Fruit fly (Drosophila melanogaster) whole organism, embryonic: Measurements from ENCODE around the gene Usp1.

Source experiments
- CG10267 ChIP-seq: fragments of 200-800 bp; sonication (Bioruptor generic); optimal IDR thresholded peaks from 2 replicates; lab custom pipeline; 2018; ENCODE audit warnings: missing biosample characterization, mild to moderate bottlenecking, missing genetic modification characterization, moderate library complexity
- CG10543 ChIP-seq: fragments of 200-800 bp; sonication (Bioruptor generic); optimal IDR thresholded peaks from 3 replicates; lab custom pipeline; 2017; ENCODE audit warnings: missing biosample characterization, mild to moderate bottlenecking, missing genetic modification characterization, moderate library complexity
- CG10959 ChIP-seq: fragments of 200-800 bp; sonication (Bioruptor generic); IDR thresholded peaks from 2 replicates; pipeline ENCODE4 v1.3.6; 2022; ENCODE audit warnings: missing biosample characterization, missing genetic modification characterization
- CG12659 ChIP-seq: fragments of 200-800 bp; sonication (Bioruptor generic); optimal IDR thresholded peaks from 3 replicates; lab custom pipeline; 2017; ENCODE audit warnings: mild to moderate bottlenecking, missing biosample characterization, missing genetic modification reagents, missing genetic modification characterization
- CG14710 ChIP-seq: fragments of 200-800 bp; sonication (Bioruptor generic); optimal IDR thresholded peaks from 3 replicates; lab custom pipeline; 2019; ENCODE audit warnings: missing biosample characterization, mild to moderate bottlenecking, missing genetic modification characterization, moderate library complexity
- CG15696 ChIP-seq: fragments of 200-800 bp; sonication (Bioruptor generic); optimal IDR thresholded peaks from 2 replicates; lab custom pipeline; 2019; ENCODE audit warnings: missing biosample characterization, mild to moderate bottlenecking, missing genetic modification characterization, moderate library complexity
- CG2712 ChIP-seq: fragments of 200-800 bp; optimal IDR thresholded peaks from 3 replicates; lab custom pipeline; 2019; ENCODE audit warnings: missing biosample characterization, mild to moderate bottlenecking, missing genetic modification characterization, moderate library complexity
- CG31441 ChIP-seq: fragments of 200-800 bp; sonication (Bioruptor generic); IDR thresholded peaks from 2 replicates; pipeline ENCODE4 v1.3.6; 2022; ENCODE audit warnings: missing biosample characterization, missing genetic modification characterization
- CG32767 ChIP-seq: fragments of 200-800 bp; sonication (Bioruptor generic); IDR thresholded peaks from 2 replicates; pipeline ENCODE4 v1.3.6; 2022; ENCODE audit warnings: missing biosample characterization, missing genetic modification characterization
- CG33213 ChIP-seq: fragments of 200-800 bp; sonication (Bioruptor generic); optimal IDR thresholded peaks from 3 replicates; lab custom pipeline; 2016; ENCODE audit warnings: missing biosample characterization, missing genetic modification characterization
- CG33557 ChIP-seq: fragments of 200-800 bp; sonication (Bioruptor generic); optimal IDR thresholded peaks from 2 replicates; lab custom pipeline; 2019; ENCODE audit warnings: missing biosample characterization, mild to moderate bottlenecking, missing genetic modification characterization, moderate library complexity
- CG34422 ChIP-seq: fragments of 200-800 bp; sonication (Bioruptor generic); IDR thresholded peaks from 3 replicates; pipeline ENCODE4 v1.3.6; 2022; ENCODE audit warnings: missing biosample characterization, missing genetic modification characterization
- CG3995 ChIP-seq: fragments of 200-800 bp; sonication (Bioruptor generic); optimal IDR thresholded peaks from 3 replicates; lab custom pipeline; 2016; ENCODE audit warnings: missing biosample characterization, missing genetic modification characterization
- CG6765 ChIP-seq: fragments of 200-800 bp; sonication (Bioruptor generic); optimal IDR thresholded peaks from 3 replicates; lab custom pipeline; 2017; ENCODE audit warnings: missing biosample characterization, mild to moderate bottlenecking, missing genetic modification characterization
- CG7745 ChIP-seq: fragments of 200-800 bp; sonication (Bioruptor generic); optimal IDR thresholded peaks from 2 replicates; lab custom pipeline; 2018; ENCODE audit warnings: missing biosample characterization, mild to moderate bottlenecking, missing genetic modification characterization, moderate library complexity
- CG8765 ChIP-seq: fragments of 200-800 bp; sonication (Bioruptor generic); IDR thresholded peaks from 2 replicates; pipeline ENCODE4 v1.3.6; 2022; ENCODE audit warnings: missing biosample characterization, missing genetic modification characterization
- CG9727 ChIP-seq: fragments of 200-800 bp; sonication (Bioruptor generic); optimal IDR thresholded peaks from 3 replicates; lab custom pipeline; 2017; ENCODE audit warnings: missing biosample characterization, mild to moderate bottlenecking, missing genetic modification characterization
- D ChIP-seq, 2 experiments: fragments of 200-800 bp in 1 of 2; fragments of >200 bp in 1 of 2; sonication (Bioruptor generic) in 1 of 2; optimal IDR thresholded peaks; 2 replicates in 1 of 2; 3 replicates in 1 of 2; lab custom pipeline; 2017; ENCODE audit warnings: mild to moderate bottlenecking in 1 of 2, missing biosample characterization in 1 of 2, missing genetic modification characterization in 1 of 2, missing genetic modification reagents in 1 of 2
- D19A ChIP-seq: fragments of 200-800 bp; optimal IDR thresholded peaks from 3 replicates; lab custom pipeline; 2019; ENCODE audit warnings: missing biosample characterization, mild to moderate bottlenecking, missing genetic modification characterization, moderate library complexity
- Doc3 ChIP-seq: fragments of 200-800 bp; sonication (Bioruptor generic); IDR thresholded peaks from 3 replicates; pipeline ENCODE4 v1.3.6; 2022; ENCODE audit warnings: missing biosample characterization, missing genetic modification characterization; ENCODE audit not compliant: partially characterized antibody
- HLHmδ ChIP-seq: fragments of 200-800 bp; sonication (Bioruptor generic); optimal IDR thresholded peaks from 2 replicates; lab custom pipeline; 2018; ENCODE audit warnings: missing biosample characterization, mild to moderate bottlenecking, missing genetic modification characterization, moderate library complexity
- Hand ChIP-seq: fragments of 200-800 bp; sonication (Bioruptor generic); optimal IDR thresholded peaks from 2 replicates; lab custom pipeline; 2017; ENCODE audit warnings: mild to moderate bottlenecking, missing biosample characterization, missing genetic modification reagents, missing genetic modification characterization
- Hr3 ChIP-seq: fragments of 200-800 bp; sonication (Bioruptor generic); optimal IDR thresholded peaks from 3 replicates; lab custom pipeline; 2016; ENCODE audit warnings: missing biosample characterization, missing genetic modification characterization
- Rx ChIP-seq: fragments of 200-800 bp; sonication (Bioruptor generic); IDR thresholded peaks from 2 replicates; pipeline ENCODE4 v1.3.6; 2022; ENCODE audit warnings: missing biosample characterization, missing genetic modification characterization
- Sox102F ChIP-seq: fragments of 200-800 bp; sonication (Bioruptor generic); optimal IDR thresholded peaks from 2 replicates; lab custom pipeline; 2018; ENCODE audit warnings: missing biosample characterization, mild to moderate bottlenecking, missing genetic modification characterization, moderate library complexity
- Stat92E ChIP-seq, 3 experiments: fragments of >200 bp in 2 of 3; fragments of 200-800 bp in 1 of 3; sonication (Bioruptor generic) in 1 of 3; optimal IDR thresholded peaks; 2 replicates each; lab custom pipeline; 2017 to 2019; ENCODE audit warnings: missing biosample characterization in 3 of 3, missing genetic modification characterization in 3 of 3, mild to moderate bottlenecking in 1 of 3, moderate library complexity in 1 of 3
- TFAM ChIP-seq: fragments of 200-800 bp; sonication (Bioruptor generic); optimal IDR thresholded peaks from 2 replicates; lab custom pipeline; 2017; ENCODE audit warnings: missing biosample characterization, missing genetic modification characterization, inconsistent platforms
- ara ChIP-seq: fragments of 200-800 bp; sonication (Bioruptor generic); IDR thresholded peaks from 2 replicates; pipeline ENCODE4 v1.3.6; 2022; ENCODE audit warnings: missing biosample characterization, missing genetic modification characterization
- cato ChIP-seq: fragments of 200-800 bp; sonication (Bioruptor generic); optimal IDR thresholded peaks from 2 replicates; lab custom pipeline; 2016; ENCODE audit warnings: missing biosample characterization, missing genetic modification characterization, borderline replicate concordance
- cg ChIP-seq: fragments of 200-800 bp; sonication (Bioruptor generic); optimal IDR thresholded peaks from 3 replicates; lab custom pipeline; 2019; ENCODE audit warnings: missing biosample characterization, mild to moderate bottlenecking, missing genetic modification characterization, moderate library complexity
- crol ChIP-seq: fragments of 200-800 bp; sonication (Bioruptor generic); IDR thresholded peaks from 2 replicates; pipeline ENCODE4 v1.3.6; 2022; ENCODE audit warnings: missing biosample characterization, missing genetic modification characterization
- dmrt11E ChIP-seq: fragments of 200-800 bp; sonication (Bioruptor generic); optimal IDR thresholded peaks from 3 replicates; lab custom pipeline; 2018; ENCODE audit warnings: missing biosample characterization, mild to moderate bottlenecking, missing genetic modification characterization, moderate library complexity
- dysf ChIP-seq: fragments of 200-800 bp; sonication (Bioruptor generic); IDR thresholded peaks from 3 replicates; pipeline ENCODE4 v1.3.6; 2022; ENCODE audit warnings: missing biosample characterization, missing genetic modification characterization
- exex ChIP-seq: fragments of 200-800 bp; sonication (Bioruptor generic); optimal IDR thresholded peaks from 4 replicates; lab custom pipeline; 2018; ENCODE audit warnings: missing biosample characterization, mild to moderate bottlenecking, missing genetic modification characterization, moderate library complexity
- fu2 ChIP-seq: fragments of 200-800 bp; sonication (Bioruptor generic); optimal IDR thresholded peaks from 2 replicates; lab custom pipeline; 2016; ENCODE audit warnings: missing biosample characterization, missing genetic modification characterization
- gcm ChIP-seq: fragments of 200-800 bp; sonication (Bioruptor generic); optimal IDR thresholded peaks from 2 replicates; lab custom pipeline; 2019; ENCODE audit warnings: missing biosample characterization, mild to moderate bottlenecking, missing genetic modification characterization, moderate library complexity
- gem ChIP-seq: fragments of 200-800 bp; sonication (Bioruptor generic); optimal IDR thresholded peaks from 2 replicates; lab custom pipeline; 2019; ENCODE audit warnings: missing biosample characterization, mild to moderate bottlenecking, missing genetic modification characterization, moderate library complexity
- gfzf ChIP-seq: fragments of 200-800 bp; sonication (Bioruptor generic); optimal IDR thresholded peaks from 2 replicates; lab custom pipeline; 2016; ENCODE audit warnings: missing biosample characterization, mild to moderate bottlenecking, missing genetic modification characterization, moderate library complexity
- jumu ChIP-seq: fragments of 200-800 bp; sonication (Bioruptor generic); optimal IDR thresholded peaks from 3 replicates; lab custom pipeline; 2016; ENCODE audit warnings: missing biosample characterization, missing genetic modification characterization
- kni ChIP-seq: fragments of 200-800 bp; sonication (Bioruptor generic); optimal IDR thresholded peaks from 3 replicates; lab custom pipeline; 2017; ENCODE audit warnings: mild to moderate bottlenecking, missing biosample characterization, missing genetic modification reagents, missing genetic modification characterization
- lab ChIP-seq: fragments of 200-800 bp; sonication (Bioruptor generic); optimal IDR thresholded peaks from 3 replicates; lab custom pipeline; 2017; ENCODE audit warnings: missing biosample characterization, missing genetic modification characterization, mild to moderate bottlenecking, moderate library complexity, missing genetic modification reagents
- luna ChIP-seq: fragments of 200-800 bp; sonication (Bioruptor generic); optimal IDR thresholded peaks from 2 replicates; lab custom pipeline; 2016; ENCODE audit warnings: missing biosample characterization, missing genetic modification characterization
- odd ChIP-seq: fragments of 200-800 bp; sonication (Bioruptor generic); optimal IDR thresholded peaks from 2 replicates; lab custom pipeline; 2017; ENCODE audit warnings: missing biosample characterization, mild to moderate bottlenecking, missing genetic modification characterization
- phol ChIP-seq: fragments of 200-800 bp; sonication (Bioruptor generic); optimal IDR thresholded peaks from 3 replicates; lab custom pipeline; 2018; ENCODE audit warnings: missing biosample characterization, mild to moderate bottlenecking, missing genetic modification characterization, moderate library complexity
- pnt ChIP-seq: fragments of 200-800 bp; sonication (Bioruptor generic); optimal IDR thresholded peaks from 3 replicates; lab custom pipeline; 2016; ENCODE audit warnings: missing biosample characterization, missing genetic modification characterization
- prd ChIP-seq, 3 experiments: fragments of >200 bp in 2 of 3; fragments of 200-800 bp in 1 of 3; sonication (Bioruptor generic) in 1 of 3; optimal IDR thresholded peaks in 2 of 3; IDR thresholded peaks in 1 of 3; 2 replicates in 2 of 3; 3 replicates in 1 of 3; pipeline versions ENCODE4 v1.3.6 to Lab custom; 2017 to 2022; ENCODE audit warnings: missing biosample characterization in 1 of 3, missing genetic modification characterization in 1 of 3
- ranshi ChIP-seq: fragments of 200-800 bp; sonication (Bioruptor generic); IDR thresholded peaks from 2 replicates; pipeline ENCODE4 v1.3.6; 2022; ENCODE audit warnings: missing biosample characterization, missing genetic modification characterization
- sens ChIP-seq: fragments of 200-800 bp; sonication (Bioruptor generic); peaks from one replicate; lab custom pipeline; 2016; ENCODE audit warnings: missing biosample characterization, missing genetic modification characterization
- seq ChIP-seq: fragments of 200-800 bp; sonication (Bioruptor generic); IDR thresholded peaks from 2 replicates; pipeline ENCODE4 v1.3.6; 2022; ENCODE audit warnings: missing biosample characterization, missing genetic modification characterization
- zf30C ChIP-seq: fragments of 200-800 bp; sonication (Bioruptor generic); optimal IDR thresholded peaks from 3 replicates; lab custom pipeline; 2018; ENCODE audit warnings: missing biosample characterization, mild to moderate bottlenecking, missing genetic modification characterization

Usp1 gene

dm6 chr3R:29266607-29267006 is 37.6 kb downstream of the Usp1 start (continued):
- peak; percentile 71 for TF ChIP-seq CG15696 (tag; lab: Kevin White, UChicago)
- TF ChIP-seq CG8765 (GFP tag; lab: Robert Waterston, UW) = peak; percentile 27; the same call in 1 of the 2 replicates
- TF ChIP-seq CG6765 = no peak
- no peak for TF ChIP-seq odd (GFP tag; lab: Kevin White, UChicago)
- no peak for TF ChIP-seq kni (GFP tag; lab: Kevin White, UChicago)
- no peak for TF ChIP-seq jumu
- TF ChIP-seq ranshi = no peak
- TF ChIP-seq seq (GFP tag; lab: Robert Waterston, UW) = no peak
- no peak for TF ChIP-seq ara
- peak; percentile 42 for TF ChIP-seq CG9727
- TF ChIP-seq Hr3 (GFP tag; lab: Kevin White, UChicago) = no peak
- no peak for TF ChIP-seq gfzf (GFP tag; lab: Kevin White, UChicago)
- TF ChIP-seq CG10267 (tag; lab: Kevin White, UChicago) = peak; percentile 40
- peak; percentile 20 for TF ChIP-seq gem
- peak; percentile 54 for TF ChIP-seq CG2712
- TF ChIP-seq cg (GFP tag; lab: Kevin White, UChicago) = no peak
- peak; percentile 39 for TF ChIP-seq CG14710 (tag; lab: Kevin White, UChicago)
- no peak for TF ChIP-seq pnt (GFP tag; lab: Kevin White, UChicago)
- no peak for TF ChIP-seq Doc3 (GFP tag; lab: Robert Waterston, UW)
- TF ChIP-seq phol (tag; lab: Kevin White, UChicago) = peak; percentile 29
- no peak for TF ChIP-seq CG12659
- TF ChIP-seq CG33213 (GFP tag; lab: Kevin White, UChicago) = no peak
- 0 out of 2 replicates have a peak, but pooled peaks have one; percentile 30 for TF ChIP-seq CG31441 (GFP tag; lab: Robert Waterston, UW)
- TF ChIP-seq dmrt11E = peak; percentile 46
- no peak for TF ChIP-seq Rx (GFP tag; lab: Robert Waterston, UW)
- TF ChIP-seq CG32767 (GFP tag; lab: Robert Waterston, UW) = no peak
- TF ChIP-seq CG10959 (GFP tag; lab: Robert Waterston, UW) = 0 out of 2 replicates have a peak, but pooled peaks have one; percentile 24
- TF ChIP-seq lab (GFP tag; lab: Kevin White, UChicago) = no peak
- no peak for TF ChIP-seq D (optimal IDR thresholded peaks at IDR 0.05; lab: Kevin White, UChicago)
- TF ChIP-seq D (GFP tag; optimal IDR thresholded peaks at IDR 0.05; lab: Kevin White, UChicago) = peak; percentile 24
- TF ChIP-seq luna (GFP tag; lab: Kevin White, UChicago) = no peak
- TF ChIP-seq zf30C (GFP tag; lab: Kevin White, UChicago) = peak; percentile 69
- no peak for TF ChIP-seq fu2 (GFP tag; lab: Kevin White, UChicago)
- TF ChIP-seq Sox102F (GFP tag; lab: Kevin White, UChicago) = no peak
- peak; percentile 19 for TF ChIP-seq D19A
- no peak for TF ChIP-seq CG34422 (GFP tag; lab: Robert Waterston, UW)
- no peak for TF ChIP-seq Hand (GFP tag; lab: Kevin White, UChicago)
- no peak for TF ChIP-seq prd (optimal IDR thresholded peaks at IDR 0.05; lab: Kevin White, UChicago)
- peak; percentile 60; the same call in 2 of the 3 replicates for TF ChIP-seq prd (GFP tag; IDR thresholded peaks at IDR 0.05; lab: Robert Waterston, UW)

dm6 chr3R:29268062-29268461 is 39.1 kb downstream of the Usp1 start:
- TF ChIP-seq TFAM (no peak), cg (GFP tag; lab: Kevin White, UChicago) (peak; percentile 51), cato (GFP tag; lab: Kevin White, UChicago) (no peak), CG10543 (GFP tag; lab: Kevin White, UChicago) (no peak), sens (no peak), gcm (GFP tag; lab: Kevin White, UChicago) (peak; percentile 48), Stat92E (GFP tag; optimal IDR thresholded peaks at IDR 0.05; lab: Kevin White, UChicago) (peak in 1 of 3 experiments; percentile 79), HLHmδ (GFP tag; lab: Kevin White, UChicago) (peak; percentile 82), crol (GFP tag; lab: Robert Waterston, UW) (peak; percentile 91), D19A (peak; percentile 6), exex (tag; lab: Kevin White, UChicago) (no peak), dysf (GFP tag; lab: Robert Waterston, UW) (no peak), kni (GFP tag; lab: Kevin White, UChicago) (peak; percentile 79), CG3995 (GFP tag; lab: Kevin White, UChicago) (no peak), CG7745 (peak; percentile 37), CG33557 (GFP tag; lab: Kevin White, UChicago) (peak; percentile 12)
